Fruit fly (Drosophila melanogaster) whole organism, pupa: Measurements from ENCODE around the gene CG17666.

Experiments
- CG9948 ChIP-seq: fragments of 200-800 bp; sonication (Bioruptor generic); optimal IDR thresholded peaks from 2 replicates; lab custom pipeline; 2018; ENCODE audit warnings: missing biosample characterization, mild to moderate bottlenecking, missing genetic modification characterization, moderate library complexity
- D1 ChIP-seq: fragments of 200-800 bp; sonication (Bioruptor generic); optimal IDR thresholded peaks from 2 replicates; lab custom pipeline; 2018; ENCODE audit warnings: missing biosample characterization, mild to moderate bottlenecking, missing genetic modification characterization, moderate library complexity

DNA sequence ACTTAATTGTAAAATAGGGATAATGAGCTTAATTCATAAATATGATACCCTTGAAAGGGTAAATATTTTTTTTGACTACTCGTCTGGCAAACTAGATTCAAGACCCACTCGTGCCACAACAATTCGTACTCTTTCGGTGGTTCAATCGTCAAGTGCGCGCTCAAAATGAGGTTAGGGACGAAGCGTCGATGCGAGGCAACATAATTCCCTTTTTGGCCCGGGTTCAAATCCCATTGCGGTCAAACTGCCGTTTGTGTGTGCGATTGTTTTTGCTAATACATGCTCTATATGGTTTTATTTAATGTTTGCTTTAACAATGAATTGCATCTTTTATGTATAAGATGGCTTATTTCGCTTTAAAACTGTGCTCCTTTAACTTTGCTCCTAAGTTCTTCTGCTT is 34.6 kb downstream of the CG17666 start:
- TF ChIP-seq CG9948 (tag; lab: Kevin White, UChicago) (no peak), D1 (tag; lab: Kevin White, UChicago) (no peak)
